Worm (Caenorhabditis elegans) whole organism, L4 larva: Measurements from ENCODE around the gene B0310.2.

Source experiments
- D1046.2 ChIP-seq: fragments of 200-800 bp; sonication (Bioruptor generic); IDR thresholded peaks from 2 replicates; pipeline ENCODE4 v1.3.6; 2022; ENCODE audit warnings: missing genetic modification characterization, missing compliant biosample characterization
- F26F4.8 ChIP-seq: fragments of 200-800 bp; sonication (Bioruptor generic); conservative IDR thresholded peaks from 2 replicates; pipeline ENCODE4 v1.3.6; 2022; ENCODE audit warnings: missing genetic modification characterization, missing compliant biosample characterization
- F44E2.7 ChIP-seq: fragments of 200-800 bp; sonication (Bioruptor generic); IDR thresholded peaks from 2 replicates; pipeline ENCODE4 v2.1.2; 2022; ENCODE audit warnings: missing genetic modification characterization, missing compliant biosample characterization
- T20F7.1 ChIP-seq: fragments of 200-800 bp; sonication (Bioruptor generic); optimal IDR thresholded peaks from 2 replicates; lab custom pipeline; 2018; ENCODE audit warnings: mild to moderate bottlenecking, missing genetic modification characterization, missing compliant biosample characterization
- T26A8.4 ChIP-seq: fragments of 200-800 bp; sonication (Bioruptor generic); IDR thresholded peaks from 2 replicates; pipeline ENCODE4 v1.3.6; 2022; ENCODE audit warnings: missing genetic modification characterization, missing compliant biosample characterization
- Y48G9A.11 ChIP-seq: fragments of 200-800 bp; sonication (Bioruptor generic); IDR thresholded peaks from 2 replicates; pipeline ENCODE4 v1.3.6; 2022; ENCODE audit warnings: missing genetic modification reagents, missing genetic modification characterization, missing compliant biosample characterization
- Y5F2A.4 ChIP-seq: fragments of 200-800 bp; sonication (Bioruptor generic); optimal IDR thresholded peaks from 2 replicates; lab custom pipeline; 2018; ENCODE audit warnings: mild to moderate bottlenecking, missing genetic modification characterization, missing compliant biosample characterization
- ZK337.2 ChIP-seq: fragments of 200-800 bp; sonication (Bioruptor generic); IDR thresholded peaks from 2 replicates; pipeline ENCODE4 v1.3.6; 2022; ENCODE audit warnings: missing genetic modification reagents, missing genetic modification characterization, missing compliant biosample characterization
- ZK546.5 ChIP-seq, 2 experiments: sonication (generic microtip); optimal IDR thresholded peaks; 2 replicates each; lab custom pipeline; 2017; ENCODE audit warnings: missing biosample characterization in 2 of 2, missing genetic modification characterization in 2 of 2
- aha-1 ChIP-seq: fragments of 150-350 bp; peaks from one replicate; lab custom pipeline; 2014; ENCODE audit warnings: missing biosample characterization, missing genetic modification characterization
- aly-2 ChIP-seq: sonication (generic microtip); optimal IDR thresholded peaks from 2 replicates; lab custom pipeline; 2018; ENCODE audit warnings: missing biosample characterization, missing genetic modification characterization
- ceh-20 ChIP-seq: fragments of 200-800 bp; sonication (Bioruptor generic); IDR thresholded peaks from 2 replicates; pipeline ENCODE4 v1.3.6; 2022; ENCODE audit warnings: missing genetic modification reagents, missing genetic modification characterization, missing compliant biosample characterization
- cey-2 ChIP-seq: sonication (generic microtip); optimal IDR thresholded peaks from 3 replicates; lab custom pipeline; 2017; ENCODE audit warnings: missing genetic modification characterization, mild to moderate bottlenecking, missing compliant biosample characterization, antibody characterized with exemption, borderline replicate concordance; ENCODE audit not compliant: insufficient read depth
- ctbp-1 ChIP-seq: fragments of 200-800 bp; sonication (Bioruptor generic); IDR thresholded peaks from 2 replicates; pipeline ENCODE4 v1.3.6; 2022; ENCODE audit warnings: missing genetic modification reagents, missing genetic modification characterization, missing compliant biosample characterization
- daf-12 ChIP-seq: fragments of 150-350 bp; optimal IDR thresholded peaks from 2 replicates; lab custom pipeline; 2014; ENCODE audit warnings: missing biosample characterization, missing genetic modification reagents, missing genetic modification characterization
- daf-16 ChIP-seq, 3 experiments: sonication (generic microtip); optimal IDR thresholded peaks; 2 replicates each; lab custom pipeline; 2016 to 2017; ENCODE audit warnings: missing genetic modification characterization in 3 of 3, missing genetic modification reagents in 3 of 3, mild to moderate bottlenecking in 2 of 3, missing compliant biosample characterization in 2 of 3, missing biosample characterization in 1 of 3, moderate library complexity in 1 of 3
- daf-19 ChIP-seq: fragments of 200-800 bp; sonication (Bioruptor generic); conservative IDR thresholded peaks from 2 replicates; pipeline ENCODE4 v1.3.6; 2022; ENCODE audit warnings: missing genetic modification characterization, missing compliant biosample characterization
- egl-27 ChIP-seq: sonication (generic microtip); optimal IDR thresholded peaks from 3 replicates; lab custom pipeline; 2017; ENCODE audit warnings: missing biosample characterization, missing genetic modification reagents, missing genetic modification characterization
- egl-43 ChIP-seq: fragments of 200-800 bp; sonication (Bioruptor generic); IDR thresholded peaks from 2 replicates; pipeline ENCODE4 v1.3.6; 2022; ENCODE audit warnings: missing genetic modification reagents, missing genetic modification characterization, missing compliant biosample characterization
- fkh-10 ChIP-seq: fragments of 150-350 bp; optimal IDR thresholded peaks from 2 replicates; lab custom pipeline; 2014; ENCODE audit warnings: missing biosample characterization, missing genetic modification reagents, missing genetic modification characterization
- fos-1 ChIP-seq: fragments of 150-350 bp; optimal IDR thresholded peaks from 2 replicates; lab custom pipeline; 2014; ENCODE audit warnings: missing biosample characterization, missing genetic modification characterization
- hif-1 ChIP-seq, 2 experiments: sonication (generic microtip); optimal IDR thresholded peaks; 2 replicates each; lab custom pipeline; 2016 to 2017; ENCODE audit warnings: missing compliant biosample characterization in 2 of 2, missing genetic modification characterization in 2 of 2, missing genetic modification reagents in 2 of 2, missing genotype in 2 of 2, mild to moderate bottlenecking in 1 of 2
- hlh-30 ChIP-seq: sonication (generic microtip); optimal IDR thresholded peaks from 2 replicates; lab custom pipeline; 2017; ENCODE audit warnings: antibody characterized with exemption, mild to moderate bottlenecking, missing genetic modification characterization, missing compliant biosample characterization; ENCODE audit not compliant: insufficient read depth
- jun-1 ChIP-seq: fragments of 150-350 bp; optimal IDR thresholded peaks from 2 replicates; lab custom pipeline; 2014; ENCODE audit warnings: missing biosample characterization, missing genetic modification reagents, missing genetic modification characterization
- lin-1 ChIP-seq: fragments of 200-800 bp; sonication (Bioruptor generic); IDR thresholded peaks from 2 replicates; pipeline ENCODE4 v1.3.6; 2022; ENCODE audit warnings: missing genetic modification reagents, missing genetic modification characterization, missing compliant biosample characterization
- lin-29 ChIP-seq: fragments of 200-800 bp; sonication (Bioruptor generic); IDR thresholded peaks from 2 replicates; pipeline ENCODE4 v1.3.6; 2022; ENCODE audit warnings: missing genetic modification reagents, missing genetic modification characterization, missing compliant biosample characterization
- lin-39 ChIP-seq: fragments of 150-350 bp; optimal IDR thresholded peaks from 2 replicates; lab custom pipeline; 2014; ENCODE audit warnings: missing biosample characterization, missing genetic modification reagents, missing genetic modification characterization
- lir-3 ChIP-seq: sonication (generic microtip); optimal IDR thresholded peaks from 2 replicates; lab custom pipeline; 2016; ENCODE audit warnings: mild to moderate bottlenecking, missing genetic modification characterization, missing compliant biosample characterization
- mdl-1 ChIP-seq, 2 experiments: fragments of 150-350 bp in 1 of 2; sonication (generic microtip) in 1 of 2; optimal IDR thresholded peaks; 2 replicates each; lab custom pipeline; 2014 to 2017; ENCODE audit warnings: missing biosample characterization in 2 of 2, missing genetic modification characterization in 2 of 2
- mdt-29 ChIP-seq: fragments of 200-800 bp; sonication (Bioruptor generic); IDR thresholded peaks from 2 replicates; pipeline ENCODE4 v1.3.6; 2022; ENCODE audit warnings: missing genetic modification reagents, missing genetic modification characterization, missing compliant biosample characterization
- mes-2 ChIP-seq: sonication (generic microtip); optimal IDR thresholded peaks from 2 replicates; lab custom pipeline; 2016; ENCODE audit warnings: missing genotype, mild to moderate bottlenecking, missing genetic modification characterization, missing compliant biosample characterization; ENCODE audit not compliant: poor library complexity, severe bottlenecking
- mxl-3 ChIP-seq: fragments of 200-800 bp; sonication (Bioruptor generic); optimal IDR thresholded peaks from 2 replicates; lab custom pipeline; 2018; ENCODE audit warnings: mild to moderate bottlenecking, missing genetic modification characterization, missing compliant biosample characterization
- nhr-11 ChIP-seq: fragments of 150-350 bp; optimal IDR thresholded peaks from 2 replicates; lab custom pipeline; 2014; ENCODE audit warnings: missing biosample characterization, missing genetic modification characterization
- nhr-111 ChIP-seq: fragments of 200-800 bp; sonication (Bioruptor generic); optimal IDR thresholded peaks from 2 replicates; lab custom pipeline; 2018; ENCODE audit warnings: mild to moderate bottlenecking, missing genetic modification characterization, missing compliant biosample characterization
- nhr-6 ChIP-seq: fragments of 150-350 bp; optimal IDR thresholded peaks from 2 replicates; lab custom pipeline; 2014; ENCODE audit warnings: missing biosample characterization, missing genetic modification characterization
- nhr-76 ChIP-seq: fragments of 150-350 bp; optimal IDR thresholded peaks from 2 replicates; lab custom pipeline; 2014; ENCODE audit warnings: missing biosample characterization, missing genetic modification characterization
- nhr-77 ChIP-seq: fragments of 150-350 bp; optimal IDR thresholded peaks from 2 replicates; lab custom pipeline; 2014; ENCODE audit warnings: missing biosample characterization, missing genetic modification characterization
- pha-4 ChIP-seq, 2 experiments: fragments of 150-350 bp in 1 of 2; fragments of 200-800 bp in 1 of 2; sonication (Bioruptor generic) in 1 of 2; IDR thresholded peaks in 1 of 2; optimal IDR thresholded peaks in 1 of 2; 2 replicates each; pipeline versions ENCODE4 v1.3.6 to Lab custom; 2014 to 2022; ENCODE audit warnings: missing genetic modification characterization in 2 of 2, missing genetic modification reagents in 2 of 2, missing biosample characterization in 1 of 2, missing compliant biosample characterization in 1 of 2
- php-3 ChIP-seq: fragments of 200-800 bp; sonication (Bioruptor generic); IDR thresholded peaks from 2 replicates; pipeline ENCODE4 v1.3.6; 2022; ENCODE audit warnings: missing genetic modification reagents, missing genetic modification characterization, missing compliant biosample characterization
- pqm-1 ChIP-seq: sonication (generic microtip); optimal IDR thresholded peaks from 2 replicates; lab custom pipeline; 2017; ENCODE audit warnings: missing biosample characterization, missing genetic modification characterization
- saeg-2 ChIP-seq: fragments of 200-800 bp; sonication (Bioruptor generic); IDR thresholded peaks from 2 replicates; pipeline ENCODE4 v1.3.6; 2022; ENCODE audit warnings: missing genetic modification reagents, missing genetic modification characterization, missing compliant biosample characterization
- sdz-12 ChIP-seq: fragments of 200-800 bp; sonication (Bioruptor generic); optimal IDR thresholded peaks from 2 replicates; lab custom pipeline; 2018; ENCODE audit warnings: mild to moderate bottlenecking, missing genetic modification characterization, missing compliant biosample characterization
- skn-1 ChIP-seq: fragments of 150-350 bp; optimal IDR thresholded peaks from 2 replicates; lab custom pipeline; 2014; ENCODE audit warnings: missing biosample characterization, missing genetic modification characterization
- snpc-1.2 ChIP-seq: fragments of 200-800 bp; sonication (Bioruptor generic); IDR thresholded peaks from 2 replicates; pipeline ENCODE4 v1.3.6; 2022; ENCODE audit warnings: missing genetic modification reagents, missing genetic modification characterization, missing compliant biosample characterization
- snpc-4 ChIP-seq: fragments of 150-350 bp; optimal IDR thresholded peaks from 2 replicates; lab custom pipeline; 2014; ENCODE audit warnings: missing biosample characterization, missing genetic modification characterization
- tag-97 ChIP-seq: fragments of 200-800 bp; sonication (Bioruptor generic); IDR thresholded peaks from 2 replicates; pipeline ENCODE4 v1.3.6; 2022; ENCODE audit warnings: missing genetic modification characterization, missing compliant biosample characterization
- zag-1 ChIP-seq: fragments of 150-350 bp; optimal IDR thresholded peaks from 2 replicates; lab custom pipeline; 2014; ENCODE audit warnings: missing biosample characterization, missing genetic modification characterization
- zfp-2 ChIP-seq: sonication (generic microtip); optimal IDR thresholded peaks from 2 replicates; lab custom pipeline; 2016; ENCODE audit warnings: mild to moderate bottlenecking, missing genetic modification characterization, missing compliant biosample characterization
- zip-2 ChIP-seq: fragments of 150-350 bp; optimal IDR thresholded peaks from 2 replicates; lab custom pipeline; 2014; ENCODE audit warnings: missing biosample characterization, missing genetic modification characterization
- ztf-11 ChIP-seq: fragments of 150-350 bp; optimal IDR thresholded peaks from 2 replicates; lab custom pipeline; 2014; ENCODE audit warnings: missing biosample characterization, missing genetic modification characterization

Gene B0310.2

ce11 chrX:489635-490105 lies 17.1 kb downstream of the B0310.2 start, which contains the start of gene egl-17 (continued):
- peak; percentile 30 for TF ChIP-seq nhr-77 (tag; lab: Kevin White, UChicago)
- peak; percentile 83 for TF ChIP-seq Y5F2A.4 (GFP tag; lab: Kevin White, UChicago)
- TF ChIP-seq ztf-11 (tag; lab: Kevin White, UChicago): no peak
- peak; percentile 88 for TF ChIP-seq daf-19 (GFP tag; lab: Robert Waterston, UW)
- peak; percentile 73 for TF ChIP-seq mxl-3 (GFP tag; lab: Kevin White, UChicago)
- TF ChIP-seq zip-2: peak; percentile 2
- no peak for TF ChIP-seq hif-1 (tag; optimal IDR thresholded peaks at IDR 0.05; lab: Kevin White, UChicago)
- peak; percentile 90; the same call in 1 of the 2 replicates for TF ChIP-seq T26A8.4 (GFP tag; lab: Robert Waterston, UW)
- TF ChIP-seq snpc-1.2 (GFP tag; lab: Robert Waterston, UW): peak; percentile 87
- peak in 1 of 2 experiments; percentile 80 for TF ChIP-seq mdl-1 (tag; optimal IDR thresholded peaks at IDR 0.05; lab: Kevin White, UChicago)
- TF ChIP-seq sdz-12 (GFP tag; lab: Kevin White, UChicago): peak; percentile 13
- peak; percentile 94 for TF ChIP-seq nhr-111
- peak; percentile 54 for TF ChIP-seq zfp-2
- peak; percentile 94 for TF ChIP-seq ctbp-1
- TF ChIP-seq aha-1 (tag; lab: Kevin White, UChicago): peak; percentile 96
- peak; percentile 11 for TF ChIP-seq nhr-11 (tag; lab: Kevin White, UChicago)
- TF ChIP-seq php-3 (GFP tag; lab: Robert Waterston, UW): peak; percentile 68; the same call in 1 of the 2 replicates
- peak; percentile 82 for TF ChIP-seq lin-29 (GFP tag; lab: Robert Waterston, UW)
- TF ChIP-seq nhr-6: peak; percentile 20
- peak; percentile 72 for TF ChIP-seq lir-3
- TF ChIP-seq daf-16 (GFP tag; optimal IDR thresholded peaks at IDR 0.05; lab: Kevin White, UChicago): peak; percentile 77 to 93
- TF ChIP-seq daf-16 (tag; optimal IDR thresholded peaks at IDR 0.05; lab: Kevin White, UChicago): peak; percentile 74
- no peak for TF ChIP-seq pqm-1
- TF ChIP-seq lin-39 (tag; lab: Kevin White, UChicago): no peak
- TF ChIP-seq saeg-2 (GFP tag; lab: Robert Waterston, UW): peak; percentile 54; the same call in 1 of the 2 replicates
- TF ChIP-seq ZK546.5 (tag; optimal IDR thresholded peaks at IDR 0.05; lab: Kevin White, UChicago): no peak
- TF ChIP-seq D1046.2 (GFP tag; lab: Robert Waterston, UW): peak; percentile 80
- TF ChIP-seq T20F7.1 (GFP tag; lab: Kevin White, UChicago): peak; percentile 57
- TF ChIP-seq lin-1 (GFP tag; lab: Robert Waterston, UW): peak; percentile 82
- no peak for TF ChIP-seq fos-1 (tag; lab: Kevin White, UChicago)
- TF ChIP-seq snpc-4 (tag; lab: Kevin White, UChicago): no peak
- no peak for TF ChIP-seq skn-1 (tag; lab: Kevin White, UChicago)
- TF ChIP-seq egl-43 (GFP tag; lab: Robert Waterston, UW): peak; percentile 98
- peak; percentile 86 for TF ChIP-seq mes-2
- TF ChIP-seq fkh-10 (GFP tag; lab: Kevin White, UChicago): peak; percentile 19
- no peak for TF ChIP-seq zag-1
- TF ChIP-seq ceh-20 (GFP tag; lab: Robert Waterston, UW): peak; percentile 87
- TF ChIP-seq daf-12 (tag; lab: Kevin White, UChicago): no peak
- TF ChIP-seq mdt-29 (GFP tag; lab: Robert Waterston, UW): peak; percentile 61; the same call in 1 of the 2 replicates
- TF ChIP-seq nhr-76: no peak
- TF ChIP-seq pha-4 (GFP tag; IDR thresholded peaks at IDR 0.05; lab: Robert Waterston, UW): no peak; the same call in 1 of the 2 replicates
- no peak for TF ChIP-seq pha-4 (tag; optimal IDR thresholded peaks at IDR 0.05; lab: Kevin White, UChicago)
- TF ChIP-seq aly-2 (tag; lab: Kevin White, UChicago): no peak
- TF ChIP-seq ZK337.2 (GFP tag; lab: Robert Waterston, UW): peak; percentile 86
- no peak for TF ChIP-seq jun-1 (tag; lab: Kevin White, UChicago)
- TF ChIP-seq F44E2.7 (GFP tag; lab: Robert Waterston, UW): peak; percentile 94
- no peak for TF ChIP-seq tag-97 (GFP tag; lab: Robert Waterston, UW)
- peak; percentile 98 for TF ChIP-seq F26F4.8
- TF ChIP-seq cey-2: no peak
- peak; percentile 91 for TF ChIP-seq hlh-30 (tag; lab: Kevin White, UChicago)
- peak; percentile 89 for TF ChIP-seq Y48G9A.11 (GFP tag; lab: Robert Waterston, UW)
- TF ChIP-seq egl-27 (tag; lab: Kevin White, UChicago): no peak
